Worm (Caenorhabditis elegans) whole organism, L1 larva: ENCODE data around the gene F54F2.6.
A peak's percentile ranks its signal among the peaks of the same experiment; 100 is the strongest.

Source experiments
- C16A3.4 ChIP-seq: fragments of 150-350 bp; optimal IDR thresholded peaks from 2 replicates; lab custom pipeline; 2014; ENCODE audit warnings: missing biosample characterization, missing genetic modification characterization
- C34B4.2 ChIP-seq: sonication (generic microtip); optimal IDR thresholded peaks from 2 replicates; lab custom pipeline; 2017; ENCODE audit warnings: mild to moderate bottlenecking, missing genetic modification characterization, missing compliant biosample characterization
- F16B12.6 ChIP-seq: fragments of 150-350 bp; optimal IDR thresholded peaks from 2 replicates; lab custom pipeline; 2014; ENCODE audit warnings: missing biosample characterization, missing genetic modification characterization
- aly-2 ChIP-seq: fragments of 150-350 bp; optimal IDR thresholded peaks from 2 replicates; lab custom pipeline; 2014; ENCODE audit warnings: missing biosample characterization, missing genetic modification characterization
- blmp-1 ChIP-seq: fragments of 150-350 bp; optimal IDR thresholded peaks from 2 replicates; lab custom pipeline; 2014; ENCODE audit warnings: missing biosample characterization, missing genetic modification characterization
- ceh-63 ChIP-seq: fragments of 200-800 bp; sonication (Bioruptor generic); optimal IDR thresholded peaks from 2 replicates; lab custom pipeline; 2018; ENCODE audit warnings: mild to moderate bottlenecking, missing genetic modification characterization, missing compliant biosample characterization
- ceh-8 ChIP-seq: fragments of 200-800 bp; sonication (Bioruptor generic); optimal IDR thresholded peaks from 2 replicates; lab custom pipeline; 2018; ENCODE audit warnings: mild to moderate bottlenecking, missing genetic modification characterization, moderate library complexity, missing compliant biosample characterization
- ceh-90 ChIP-seq: sonication (generic microtip); optimal IDR thresholded peaks from 2 replicates; lab custom pipeline; 2016; ENCODE audit warnings: missing genetic modification characterization, missing compliant biosample characterization
- ces-1 ChIP-seq: fragments of 150-350 bp; optimal IDR thresholded peaks from 2 replicates; lab custom pipeline; 2014; ENCODE audit warnings: missing biosample characterization, missing genetic modification reagents, missing genetic modification characterization
- dsc-1 ChIP-seq: sonication (generic microtip); optimal IDR thresholded peaks from 2 replicates; lab custom pipeline; 2016; ENCODE audit warnings: mild to moderate bottlenecking, missing genetic modification characterization, missing compliant biosample characterization
- efl-1 ChIP-seq, 4 experiments: fragments of 150-350 bp; optimal IDR thresholded peaks in 3 of 4; peaks in 1 of 4; 1 replicate in 1 of 4; 2 replicates in 3 of 4; lab custom pipeline; 2014; ENCODE audit warnings: missing biosample characterization in 2 of 4, missing genetic modification characterization in 2 of 4, missing genetic modification reagents in 2 of 4
- efl-3 ChIP-seq: fragments of 200-800 bp; sonication (Bioruptor generic); optimal IDR thresholded peaks from 2 replicates; lab custom pipeline; 2018; ENCODE audit warnings: mild to moderate bottlenecking, missing genetic modification characterization, missing compliant biosample characterization
- egl-13 ChIP-seq: sonication (generic microtip); optimal IDR thresholded peaks from 2 replicates; lab custom pipeline; 2016; ENCODE audit warnings: missing genotype, missing genetic modification reagents, missing genetic modification characterization, missing compliant biosample characterization
- egl-27 ChIP-seq, 2 experiments: fragments of 150-350 bp in 1 of 2; sonication (generic microtip); optimal IDR thresholded peaks; 3 replicates each; lab custom pipeline; 2017 to 2018; ENCODE audit warnings: missing biosample characterization in 2 of 2, missing genetic modification characterization in 2 of 2, missing genetic modification reagents in 2 of 2
- fkh-10 ChIP-seq: sonication (generic microtip); optimal IDR thresholded peaks from 2 replicates; lab custom pipeline; 2017; ENCODE audit warnings: missing biosample characterization, missing genetic modification reagents, missing genetic modification characterization
- fkh-4 ChIP-seq: sonication (generic microtip); optimal IDR thresholded peaks from 2 replicates; lab custom pipeline; 2016; ENCODE audit warnings: missing compliant biosample characterization, missing genetic modification characterization, borderline replicate concordance
- fkh-8 ChIP-seq: sonication (generic microtip); optimal IDR thresholded peaks from 2 replicates; lab custom pipeline; 2016; ENCODE audit warnings: mild to moderate bottlenecking, missing genetic modification characterization, missing compliant biosample characterization
- grh-1 ChIP-seq: fragments of 200-800 bp; sonication (Bioruptor generic); IDR thresholded peaks from 2 replicates; pipeline ENCODE4 v1.3.6; 2022; ENCODE audit warnings: missing genetic modification reagents, missing genetic modification characterization, missing compliant biosample characterization
- hlh-4 ChIP-seq: sonication (generic microtip); optimal IDR thresholded peaks from 2 replicates; lab custom pipeline; 2016; ENCODE audit warnings: mild to moderate bottlenecking, missing genetic modification characterization, missing compliant biosample characterization
- irx-1 ChIP-seq: sonication (generic microtip); optimal IDR thresholded peaks from 2 replicates; lab custom pipeline; 2016; ENCODE audit warnings: missing genetic modification characterization, missing compliant biosample characterization
- isw-1 ChIP-seq: fragments of 200-800 bp; sonication (Bioruptor generic); IDR thresholded peaks from 2 replicates; pipeline ENCODE4 v1.3.6; 2022; ENCODE audit warnings: missing genetic modification characterization, missing compliant biosample characterization
- jun-1 ChIP-seq: fragments of 150-350 bp; optimal IDR thresholded peaks from 2 replicates; lab custom pipeline; 2014; ENCODE audit warnings: missing biosample characterization, missing genetic modification reagents, missing genetic modification characterization
- lin-13 ChIP-seq: fragments of 150-350 bp; optimal IDR thresholded peaks from 2 replicates; lab custom pipeline; 2014; ENCODE audit warnings: missing biosample characterization, missing genetic modification reagents, missing genetic modification characterization
- lin-14 ChIP-seq: fragments of 200-800 bp; sonication (Bioruptor generic); optimal IDR thresholded peaks from 2 replicates; lab custom pipeline; 2018; ENCODE audit warnings: mild to moderate bottlenecking, missing genetic modification characterization, moderate library complexity, missing compliant biosample characterization
- lir-3 ChIP-seq: sonication (generic microtip); optimal IDR thresholded peaks from 2 replicates; lab custom pipeline; 2016; ENCODE audit warnings: mild to moderate bottlenecking, missing genetic modification characterization, moderate library complexity, missing compliant biosample characterization; ENCODE audit not compliant: poor library complexity
- lsy-2 ChIP-seq, 2 experiments: fragments of 150-350 bp; optimal IDR thresholded peaks; 2 replicates each; lab custom pipeline; 2014; ENCODE audit warnings: missing biosample characterization in 2 of 2, missing genetic modification characterization in 2 of 2
- mab-9 ChIP-seq: fragments of 200-800 bp; sonication (Bioruptor generic); IDR thresholded peaks from 2 replicates; pipeline ENCODE4 v1.3.6; 2022; ENCODE audit warnings: missing genetic modification reagents, missing genetic modification characterization, missing compliant biosample characterization
- mdl-1 ChIP-seq, 2 experiments: fragments of 150-350 bp; optimal IDR thresholded peaks; 2 replicates each; lab custom pipeline; 2014 to 2017; ENCODE audit warnings: missing biosample characterization in 2 of 2, missing genetic modification characterization in 2 of 2, inconsistent platforms in 1 of 2
- mef-2 ChIP-seq: fragments of 150-350 bp; optimal IDR thresholded peaks from 2 replicates; lab custom pipeline; 2014; ENCODE audit warnings: missing biosample characterization, missing genetic modification characterization
- mep-1 ChIP-seq: fragments of 150-350 bp; optimal IDR thresholded peaks from 2 replicates; lab custom pipeline; 2014; ENCODE audit warnings: missing biosample characterization, missing genetic modification characterization
- nhr-12 ChIP-seq: sonication (generic microtip); optimal IDR thresholded peaks from 2 replicates; lab custom pipeline; 2017; ENCODE audit warnings: missing biosample characterization, missing genetic modification characterization
- nhr-28 ChIP-seq: fragments of 150-350 bp; optimal IDR thresholded peaks from 2 replicates; lab custom pipeline; 2014; ENCODE audit warnings: missing biosample characterization, missing genetic modification characterization
- nhr-71 ChIP-seq: sonication (generic microtip); optimal IDR thresholded peaks from 2 replicates; lab custom pipeline; 2016; ENCODE audit warnings: mild to moderate bottlenecking, missing genetic modification characterization, moderate library complexity, missing compliant biosample characterization
- nhr-85 ChIP-seq: sonication (generic microtip); peaks from one replicate; lab custom pipeline; 2016; ENCODE audit warnings: missing genetic modification characterization, inconsistent platforms, missing compliant biosample characterization
- nhr-90 ChIP-seq: sonication (generic microtip); optimal IDR thresholded peaks from 2 replicates; lab custom pipeline; 2016; ENCODE audit warnings: mild to moderate bottlenecking, missing genetic modification characterization, missing compliant biosample characterization; ENCODE audit not compliant: poor library complexity
- rnt-1 ChIP-seq: sonication (generic microtip); optimal IDR thresholded peaks from 2 replicates; lab custom pipeline; 2016; ENCODE audit warnings: mild to moderate bottlenecking, missing genetic modification characterization, moderate library complexity, missing compliant biosample characterization
- skn-1 ChIP-seq: fragments of 150-350 bp; optimal IDR thresholded peaks from 2 replicates; lab custom pipeline; 2014; ENCODE audit warnings: missing biosample characterization, missing genetic modification characterization
- snpc-4 ChIP-seq: fragments of 150-350 bp; optimal IDR thresholded peaks from 2 replicates; lab custom pipeline; 2014; ENCODE audit warnings: missing biosample characterization, missing genetic modification characterization
- snu-23 ChIP-seq: sonication (generic microtip); optimal IDR thresholded peaks from 2 replicates; lab custom pipeline; 2016; ENCODE audit warnings: missing genetic modification characterization, missing compliant biosample characterization
- sox-4 ChIP-seq: sonication (generic microtip); optimal IDR thresholded peaks from 2 replicates; lab custom pipeline; 2016; ENCODE audit warnings: missing genetic modification characterization, missing compliant biosample characterization
- sptf-1 ChIP-seq: fragments of 150-350 bp; optimal IDR thresholded peaks from 2 replicates; lab custom pipeline; 2014; ENCODE audit warnings: missing biosample characterization, missing genetic modification characterization
- swsn-7 ChIP-seq: sonication (generic microtip); optimal IDR thresholded peaks from 2 replicates; lab custom pipeline; 2016; ENCODE audit warnings: missing genetic modification characterization, missing compliant biosample characterization
- unc-30 ChIP-seq: sonication (generic microtip); optimal IDR thresholded peaks from 2 replicates; lab custom pipeline; 2017; ENCODE audit warnings: missing biosample characterization, missing genetic modification characterization
- unc-86 ChIP-seq: sonication (generic microtip); optimal IDR thresholded peaks from 2 replicates; lab custom pipeline; 2016; ENCODE audit warnings: missing genetic modification characterization, missing compliant biosample characterization
- unc-98 ChIP-seq: fragments of 200-800 bp; sonication (Bioruptor generic); IDR thresholded peaks from 2 replicates; pipeline ENCODE4 v1.3.6; 2022; ENCODE audit warnings: missing genetic modification characterization, missing compliant biosample characterization
- vab-15 ChIP-seq: sonication (generic microtip); optimal IDR thresholded peaks from 2 replicates; lab custom pipeline; 2017; ENCODE audit warnings: missing genotype, mild to moderate bottlenecking, missing genetic modification characterization, missing compliant biosample characterization
- xbp-1 ChIP-seq: sonication (generic microtip); optimal IDR thresholded peaks from 2 replicates; lab custom pipeline; 2016; ENCODE audit warnings: missing genetic modification characterization, missing compliant biosample characterization
- zag-1 ChIP-seq: fragments of 150-350 bp; optimal IDR thresholded peaks from 2 replicates; lab custom pipeline; 2014; ENCODE audit warnings: missing biosample characterization, missing genetic modification characterization
- zip-4 ChIP-seq: fragments of 200-800 bp; sonication (Bioruptor generic); optimal IDR thresholded peaks from 2 replicates; lab custom pipeline; 2018; ENCODE audit warnings: mild to moderate bottlenecking, missing genetic modification characterization, moderate library complexity, missing compliant biosample characterization

Gene F54F2.6

ce11 chrIII:8782080-8782479 lies 18.4 kb downstream of the F54F2.6 start:
- TF ChIP-seq isw-1 (GFP tag; lab: Robert Waterston, UW) (no peak), nhr-12 (no peak), lsy-2 (tag; optimal IDR thresholded peaks at IDR 0.05; lab: Kevin White, UChicago) (peak; percentile 12 to 31), nhr-71 (tag; lab: Kevin White, UChicago) (peak; percentile 39), skn-1 (peak; percentile 16), dsc-1 (tag; lab: Kevin White, UChicago) (peak; percentile 14), lin-14 (peak; percentile 86), mef-2 (tag; lab: Kevin White, UChicago) (peak; percentile 31), efl-1 (optimal IDR thresholded peaks at IDR 0.05; lab: Kevin White, UChicago) (no peak), efl-1 (GFP tag; optimal IDR thresholded peaks at IDR 0.05 in 1 of 2; lab: Kevin White, UChicago) (peak; percentile 2 to 3), lir-3 (no peak), fkh-8 (tag; lab: Kevin White, UChicago) (peak; percentile 24), mep-1 (tag; lab: Kevin White, UChicago) (peak; percentile 3), fkh-10 (peak; percentile 67)

- TF ChIP-seq fkh-4 (tag; lab: Kevin White, UChicago), result no peak
- no peak for TF ChIP-seq dsc-1 (tag; lab: Kevin White, UChicago)
- TF ChIP-seq ceh-90 (tag; lab: Kevin White, UChicago), result no peak
- peak; percentile 21 for TF ChIP-seq skn-1
- TF ChIP-seq unc-98 (GFP tag; lab: Robert Waterston, UW), result no peak
- TF ChIP-seq irx-1 (tag; lab: Kevin White, UChicago), result no peak
- peak; percentile 15 for TF ChIP-seq xbp-1 (tag; lab: Kevin White, UChicago)
- no peak for TF ChIP-seq mab-9 (GFP tag; lab: Robert Waterston, UW)
- peak; percentile 89 for TF ChIP-seq lin-14
- TF ChIP-seq snpc-4 (tag; lab: Kevin White, UChicago), result no peak
- TF ChIP-seq sox-4, result no peak
- TF ChIP-seq isw-1 (GFP tag; lab: Robert Waterston, UW), result no peak
- TF ChIP-seq lir-3, result peak; percentile 27
- TF ChIP-seq hlh-4 (tag; lab: Kevin White, UChicago), result no peak
- peak; percentile 79 for TF ChIP-seq snu-23 (GFP tag; lab: Kevin White, UChicago)
- no peak for TF ChIP-seq unc-30 (tag; lab: Kevin White, UChicago)
- TF ChIP-seq mdl-1 (tag; optimal IDR thresholded peaks at IDR 0.05; lab: Kevin White, UChicago), result peak in 1 of 2 experiments; percentile 84
- TF ChIP-seq rnt-1 (tag; lab: Kevin White, UChicago), result peak; percentile 28
- TF ChIP-seq zag-1 (tag; lab: Kevin White, UChicago), result no peak
- TF ChIP-seq nhr-28, result no peak
- peak; percentile 18 for TF ChIP-seq C16A3.4
- TF ChIP-seq blmp-1, result peak; percentile 81
- TF ChIP-seq fkh-10, result no peak
- TF ChIP-seq ceh-63 (GFP tag; lab: Kevin White, UChicago), result no peak
- TF ChIP-seq zip-4 (GFP tag; lab: Kevin White, UChicago), result no peak
- no peak for TF ChIP-seq swsn-7 (tag; lab: Kevin White, UChicago)
- TF ChIP-seq jun-1, result peak; percentile 53
- TF ChIP-seq nhr-12, result no peak
- peak; percentile 87 for TF ChIP-seq grh-1 (GFP tag; lab: Robert Waterston, UW)
- peak; percentile 55 for TF ChIP-seq nhr-90 (tag; lab: Kevin White, UChicago)
- TF ChIP-seq F16B12.6 (tag; lab: Kevin White, UChicago), result no peak
- no peak for TF ChIP-seq vab-15 (tag; lab: Kevin White, UChicago)
- TF ChIP-seq mef-2 (tag; lab: Kevin White, UChicago), result no peak
- peak in 1 of 2 experiments; percentile 55 for TF ChIP-seq lsy-2 (tag; optimal IDR thresholded peaks at IDR 0.05; lab: Kevin White, UChicago)
- TF ChIP-seq efl-1 (optimal IDR thresholded peaks at IDR 0.05; lab: Kevin White, UChicago), result peak; percentile 5 to 33
- TF ChIP-seq efl-1 (GFP tag; optimal IDR thresholded peaks at IDR 0.05 in 1 of 2; lab: Kevin White, UChicago), result peak; percentile 20 to 86
- no peak for TF ChIP-seq egl-27 (tag; optimal IDR thresholded peaks at IDR 0.05; lab: Kevin White, UChicago)
- TF ChIP-seq unc-86 (tag; lab: Kevin White, UChicago), result no peak
- no peak for TF ChIP-seq lin-13 (GFP tag; lab: Kevin White, UChicago)
- no peak for TF ChIP-seq ceh-8 (GFP tag; lab: Kevin White, UChicago)
- no peak for TF ChIP-seq ces-1 (GFP tag; lab: Kevin White, UChicago)
- no peak for TF ChIP-seq sptf-1 (tag; lab: Kevin White, UChicago)
- no peak for TF ChIP-seq aly-2 (tag; lab: Kevin White, UChicago)
- no peak for TF ChIP-seq egl-13
- no peak for TF ChIP-seq C34B4.2 (tag; lab: Kevin White, UChicago)
- TF ChIP-seq nhr-85 (tag; lab: Kevin White, UChicago), result peak; percentile 97
- no peak for TF ChIP-seq efl-3 (GFP tag; lab: Kevin White, UChicago)
- peak; percentile 47 for TF ChIP-seq mep-1 (tag; lab: Kevin White, UChicago)
These were observed 20.0 kb downstream of the F54F2.6 start for ce11 chrIII:8780473-8780872.
